Worm (Caenorhabditis elegans) whole organism, L2 larva: Measurements from ENCODE around the gene F48F5.6.

ENCODE experiments used
- R02D3.7 ChIP-seq: fragments of 150-350 bp; optimal IDR thresholded peaks from 2 replicates; lab custom pipeline; 2014; ENCODE audit warnings: missing biosample characterization, missing genetic modification characterization
- dmd-4 ChIP-seq: sonication (generic microtip); optimal IDR thresholded peaks from 2 replicates; lab custom pipeline; 2017; ENCODE audit warnings: missing biosample characterization, missing genetic modification characterization
- nhr-11 ChIP-seq: fragments of 150-350 bp; optimal IDR thresholded peaks from 2 replicates; lab custom pipeline; 2014; ENCODE audit warnings: missing biosample characterization, missing genetic modification characterization
- skn-1 ChIP-seq: sonication (generic microtip); optimal IDR thresholded peaks from 2 replicates; lab custom pipeline; 2017; ENCODE audit warnings: missing biosample characterization, missing genetic modification characterization
- snpc-4 ChIP-seq: fragments of 150-350 bp; optimal IDR thresholded peaks from 2 replicates; lab custom pipeline; 2014; ENCODE audit warnings: missing biosample characterization, missing genetic modification characterization
- unc-39 ChIP-seq: fragments of 150-350 bp; optimal IDR thresholded peaks from 2 replicates; lab custom pipeline; 2014; ENCODE audit warnings: missing biosample characterization, missing genetic modification characterization

DNA sequence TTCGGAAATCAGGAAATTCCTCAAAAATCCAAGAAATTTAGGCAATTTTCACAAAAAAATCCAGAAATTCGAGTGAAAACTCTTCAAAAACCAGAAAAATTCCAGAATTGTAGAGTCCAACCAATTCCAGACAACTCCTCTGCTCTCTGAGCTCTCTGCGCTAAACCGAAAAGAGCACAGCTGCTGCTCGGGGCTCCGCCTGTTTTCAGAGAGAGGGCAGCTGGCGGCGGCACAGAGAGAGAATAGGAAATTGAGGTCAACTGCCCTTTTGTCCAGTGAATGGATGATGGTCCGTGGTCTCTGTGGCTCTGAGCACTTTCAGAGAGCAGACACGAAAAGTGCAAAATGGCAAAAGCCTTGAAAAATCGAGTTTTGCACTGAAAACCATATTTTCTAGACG lies 44.0 kb downstream of the F48F5.6 start:
- no peak for TF ChIP-seq snpc-4 (tag; lab: Kevin White, UChicago)
- no peak for TF ChIP-seq dmd-4 (tag; lab: Kevin White, UChicago)
- TF ChIP-seq nhr-11 (tag; lab: Kevin White, UChicago), result no peak
- TF ChIP-seq skn-1 (tag; lab: Kevin White, UChicago), result no peak
- TF ChIP-seq unc-39, result no peak
- no peak for TF ChIP-seq R02D3.7 (tag; lab: Kevin White, UChicago)
